Fruit fly (Drosophila melanogaster) whole organism, prepupa: ENCODE data around the gene Wnt4.

ENCODE experiments used
- CG10631 ChIP-seq: fragments of 200-800 bp; sonication (Bioruptor generic); optimal IDR thresholded peaks from 2 replicates; lab custom pipeline; 2016; ENCODE audit warnings: missing biosample characterization, missing genetic modification characterization
- CG10669 ChIP-seq: fragments of 200-800 bp; sonication (Bioruptor generic); optimal IDR thresholded peaks from 3 replicates; lab custom pipeline; 2018; ENCODE audit warnings: missing biosample characterization, mild to moderate bottlenecking, missing genetic modification characterization, moderate library complexity
- CG11294 ChIP-seq: fragments of 200-800 bp; sonication (Bioruptor generic); IDR thresholded peaks from 2 replicates; pipeline ENCODE4 v1.3.6; 2022; ENCODE audit warnings: missing biosample characterization, missing genetic modification characterization
- CG11762 ChIP-seq: fragments of 200-800 bp; sonication (Bioruptor generic); optimal IDR thresholded peaks from 3 replicates; lab custom pipeline; 2016; ENCODE audit warnings: missing biosample characterization, missing genetic modification characterization; ENCODE audit not compliant: insufficient read depth
- CG11902 ChIP-seq: fragments of 200-800 bp; sonication (Bioruptor generic); optimal IDR thresholded peaks from 3 replicates; lab custom pipeline; 2016; ENCODE audit warnings: missing biosample characterization, missing genetic modification characterization
- CG15336 ChIP-seq: fragments of 200-800 bp; sonication (Bioruptor generic); IDR thresholded peaks from 2 replicates; pipeline ENCODE4 v1.3.6; 2022; ENCODE audit warnings: missing biosample characterization, missing genetic modification characterization
- CG1621 ChIP-seq: fragments of 200-800 bp; sonication (Bioruptor generic); optimal IDR thresholded peaks from 3 replicates; lab custom pipeline; 2018; ENCODE audit warnings: missing biosample characterization, mild to moderate bottlenecking, missing genetic modification characterization
- CG3032 ChIP-seq: fragments of 200-800 bp; optimal IDR thresholded peaks from 2 replicates; lab custom pipeline; 2019; ENCODE audit warnings: missing biosample characterization, mild to moderate bottlenecking, missing genetic modification characterization, moderate library complexity
- CG31627 ChIP-seq: fragments of 200-800 bp; sonication (Bioruptor generic); optimal IDR thresholded peaks from 3 replicates; lab custom pipeline; 2016; ENCODE audit warnings: missing biosample characterization, missing genetic modification characterization
- CG34406 ChIP-seq: fragments of 200-800 bp; sonication (Bioruptor generic); optimal IDR thresholded peaks from 3 replicates; lab custom pipeline; 2016; ENCODE audit warnings: missing biosample characterization, missing genetic modification characterization
- CG3919 ChIP-seq: fragments of 200-800 bp; sonication (Bioruptor generic); optimal IDR thresholded peaks from 3 replicates; lab custom pipeline; 2016; ENCODE audit warnings: missing biosample characterization, missing genetic modification characterization
- CG6276 ChIP-seq: fragments of 200-800 bp; sonication (Bioruptor generic); optimal IDR thresholded peaks from 2 replicates; lab custom pipeline; 2017; ENCODE audit warnings: missing biosample characterization, mild to moderate bottlenecking, missing genetic modification characterization
- CG6808 ChIP-seq: fragments of 200-800 bp; sonication (Bioruptor generic); optimal IDR thresholded peaks from 3 replicates; lab custom pipeline; 2017; ENCODE audit warnings: missing biosample characterization, missing genetic modification characterization, mild to moderate bottlenecking, moderate library complexity, missing genetic modification reagents
- CG8119 ChIP-seq: fragments of 200-800 bp; sonication (Bioruptor generic); IDR thresholded peaks from 3 replicates; pipeline ENCODE4 v1.3.6; 2022; ENCODE audit warnings: missing biosample characterization, missing genetic modification characterization
- CG8319 ChIP-seq: fragments of 200-800 bp; sonication (Bioruptor generic); optimal IDR thresholded peaks from 3 replicates; lab custom pipeline; 2016; ENCODE audit warnings: missing biosample characterization, missing genetic modification characterization
- CG9139 ChIP-seq: fragments of 200-800 bp; sonication (Bioruptor generic); optimal IDR thresholded peaks from 3 replicates; lab custom pipeline; 2017; ENCODE audit warnings: missing biosample characterization, mild to moderate bottlenecking, missing genetic modification characterization
- Eip75B ChIP-seq: fragments of 200-800 bp; sonication (Bioruptor generic); optimal IDR thresholded peaks from 3 replicates; lab custom pipeline; 2016; ENCODE audit warnings: missing biosample characterization, missing genetic modification characterization
- Eip78C ChIP-seq: fragments of 200-800 bp; sonication (Bioruptor generic); peaks from one replicate; lab custom pipeline; 2016; ENCODE audit warnings: missing biosample characterization, missing genetic modification characterization
- Ets21C ChIP-seq: fragments of 200-800 bp; sonication (Bioruptor generic); optimal IDR thresholded peaks from 3 replicates; lab custom pipeline; 2016; ENCODE audit warnings: missing biosample characterization, missing genetic modification characterization
- Ets96B ChIP-seq: fragments of 200-800 bp; optimal IDR thresholded peaks from 2 replicates; lab custom pipeline; 2019; ENCODE audit warnings: missing biosample characterization, mild to moderate bottlenecking, missing genetic modification characterization, moderate library complexity
- Hr39 ChIP-seq: fragments of 200-800 bp; sonication (Bioruptor generic); optimal IDR thresholded peaks from 2 replicates; lab custom pipeline; 2016; ENCODE audit warnings: missing biosample characterization, missing genetic modification characterization
- Hr4 ChIP-seq: fragments of 200-800 bp; sonication (Bioruptor generic); optimal IDR thresholded peaks from 3 replicates; lab custom pipeline; 2016; ENCODE audit warnings: missing biosample characterization, missing genetic modification characterization
- Met ChIP-seq: fragments of 200-800 bp; sonication (Bioruptor generic); optimal IDR thresholded peaks from 3 replicates; lab custom pipeline; 2016; ENCODE audit warnings: missing biosample characterization, missing genetic modification characterization
- OdsH ChIP-seq: fragments of 200-800 bp; sonication (Bioruptor generic); optimal IDR thresholded peaks from 3 replicates; lab custom pipeline; 2016; ENCODE audit warnings: missing biosample characterization, missing genetic modification characterization
- Smox ChIP-seq: fragments of 200-800 bp; sonication (Bioruptor generic); optimal IDR thresholded peaks from 3 replicates; lab custom pipeline; 2016; ENCODE audit warnings: missing biosample characterization, missing genetic modification characterization
- achi ChIP-seq: fragments of 200-800 bp; sonication (Bioruptor generic); optimal IDR thresholded peaks from 3 replicates; lab custom pipeline; 2016; ENCODE audit warnings: missing biosample characterization, missing genetic modification characterization
- acj6 ChIP-seq: fragments of 200-800 bp; sonication (Bioruptor generic); optimal IDR thresholded peaks from 3 replicates; lab custom pipeline; 2016; ENCODE audit warnings: missing biosample characterization, missing genetic modification characterization
- eg ChIP-seq: fragments of 200-800 bp; sonication (Bioruptor generic); IDR thresholded peaks from 3 replicates; pipeline ENCODE4 v1.3.6; 2022; ENCODE audit warnings: missing biosample characterization, missing genetic modification characterization
- esn ChIP-seq: fragments of 200-800 bp; sonication (Bioruptor generic); optimal IDR thresholded peaks from 2 replicates; lab custom pipeline; 2016; ENCODE audit warnings: missing biosample characterization, mild to moderate bottlenecking, missing genetic modification characterization, moderate library complexity
- fd59A ChIP-seq: fragments of 200-800 bp; sonication (Bioruptor generic); optimal IDR thresholded peaks from 2 replicates; lab custom pipeline; 2017; ENCODE audit warnings: missing biosample characterization, mild to moderate bottlenecking, missing genetic modification characterization, missing genetic modification reagents
- fkh ChIP-seq: fragments of 200-800 bp; sonication (Bioruptor generic); optimal IDR thresholded peaks from 3 replicates; lab custom pipeline; 2017; ENCODE audit warnings: missing biosample characterization, mild to moderate bottlenecking, missing genetic modification characterization, moderate library complexity
- lz ChIP-seq: fragments of 200-800 bp; sonication (Bioruptor generic); optimal IDR thresholded peaks from 3 replicates; lab custom pipeline; 2016; ENCODE audit warnings: missing biosample characterization, missing genetic modification characterization
- pdm3 ChIP-seq: fragments of 200-800 bp; sonication (Bioruptor generic); optimal IDR thresholded peaks from 3 replicates; lab custom pipeline; 2016; ENCODE audit warnings: missing biosample characterization, missing genetic modification characterization
- spab ChIP-seq: fragments of 200-800 bp; sonication (Bioruptor generic); optimal IDR thresholded peaks from 2 replicates; lab custom pipeline; 2017; ENCODE audit warnings: missing biosample characterization, mild to moderate bottlenecking, missing genetic modification characterization, missing genetic modification reagents
- svp ChIP-seq: fragments of 200-800 bp; sonication (Bioruptor generic); peaks from one replicate; lab custom pipeline; 2016; ENCODE audit warnings: missing biosample characterization, missing genetic modification characterization
- topi ChIP-seq: fragments of 200-800 bp; sonication (Bioruptor generic); optimal IDR thresholded peaks from 3 replicates; lab custom pipeline; 2016; ENCODE audit warnings: missing biosample characterization, missing genetic modification characterization

The Wnt4 gene

DNA sequence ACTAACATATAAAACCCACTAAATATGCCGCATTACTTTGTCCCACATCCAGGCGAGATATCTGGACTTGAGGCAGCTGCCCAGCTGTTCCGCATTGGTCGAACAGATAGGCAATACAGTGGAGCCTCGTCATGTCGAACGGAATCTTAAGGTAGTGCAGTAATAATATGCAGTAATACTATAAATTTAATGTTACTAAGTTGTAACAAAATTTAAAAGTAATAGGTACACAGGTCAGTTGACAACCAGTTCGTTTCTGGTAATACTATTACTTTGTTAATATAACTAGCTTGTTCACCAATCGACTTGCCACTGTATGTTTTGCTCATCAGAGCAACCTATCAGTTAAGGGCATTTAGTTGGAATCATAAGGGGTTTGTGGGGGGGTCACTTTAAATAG is 18.0 kb upstream of the Wnt4 start (continued):
- TF ChIP-seq CG3032 (tag; lab: Kevin White, UChicago) (peak; percentile 20), CG15336 (GFP tag; lab: Robert Waterston, UW) (no peak), Met (no peak), fkh (GFP tag; lab: Kevin White, UChicago) (no peak), CG11762 (GFP tag; lab: Kevin White, UChicago) (no peak), achi (GFP tag; lab: Kevin White, UChicago) (peak; percentile 1), Eip75B (GFP tag; lab: Kevin White, UChicago) (no peak), Smox (GFP tag; lab: Kevin White, UChicago) (no peak), CG1621 (tag; lab: Kevin White, UChicago) (peak; percentile 9), OdsH (GFP tag; lab: Kevin White, UChicago) (no peak)

DNA sequence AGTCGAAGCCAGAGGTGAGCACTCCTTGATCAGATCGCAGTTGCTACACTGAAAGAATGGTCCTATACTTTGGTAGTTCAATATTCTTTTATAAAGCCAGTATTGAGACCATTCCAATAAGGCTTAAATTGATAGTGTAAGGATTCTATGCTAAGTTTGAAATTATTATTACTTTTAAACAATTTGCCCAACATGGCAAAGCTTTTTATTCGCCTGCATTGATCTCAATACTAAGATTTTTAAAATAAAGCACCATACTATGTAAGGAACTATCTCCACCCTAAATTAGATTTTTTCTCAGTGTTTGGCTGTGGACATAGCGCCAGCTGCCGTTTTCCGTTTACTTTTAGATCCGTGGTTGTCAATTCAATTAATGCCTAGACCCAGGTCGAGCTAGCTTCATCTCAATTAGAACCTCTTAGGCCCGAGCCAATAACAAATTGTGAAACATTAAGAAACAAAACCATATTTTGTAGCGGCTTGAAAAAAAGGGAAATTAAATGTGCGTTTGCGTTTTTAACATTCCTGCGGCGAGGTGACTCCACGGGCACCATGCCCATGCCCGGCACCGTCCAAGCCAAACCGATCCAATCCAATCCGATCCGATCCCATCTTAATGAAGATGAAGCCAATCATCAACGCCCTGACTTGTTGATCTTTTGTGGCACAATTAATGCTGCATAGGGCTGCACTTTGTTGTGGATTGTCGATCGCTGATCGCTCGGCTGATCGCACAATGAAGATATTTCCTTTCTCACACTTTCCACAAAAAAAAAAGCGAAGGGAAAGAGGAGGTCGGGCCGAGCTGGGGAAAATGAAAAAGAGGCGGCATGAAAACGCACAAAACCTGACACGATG is 16.7 kb upstream of the Wnt4 start:
- TF ChIP-seq fkh (GFP tag; lab: Kevin White, UChicago), result no peak
- TF ChIP-seq CG8319 (GFP tag; lab: Kevin White, UChicago), result no peak
- TF ChIP-seq CG6808, result no peak
- no peak for TF ChIP-seq CG11902 (GFP tag; lab: Kevin White, UChicago)
- no peak for TF ChIP-seq CG11294
- TF ChIP-seq CG31627, result no peak
- peak; percentile 2 for TF ChIP-seq fd59A (GFP tag; lab: Kevin White, UChicago)
- TF ChIP-seq esn (GFP tag; lab: Kevin White, UChicago), result peak; percentile 16
- peak; percentile 15 for TF ChIP-seq CG3919 (GFP tag; lab: Kevin White, UChicago)
- no peak for TF ChIP-seq topi (GFP tag; lab: Kevin White, UChicago)
- TF ChIP-seq Hr39 (GFP tag; lab: Kevin White, UChicago), result peak; percentile 5
- TF ChIP-seq eg (GFP tag; lab: Robert Waterston, UW), result no peak
- no peak for TF ChIP-seq Hr4 (GFP tag; lab: Kevin White, UChicago)
- TF ChIP-seq CG10669, result no peak
- TF ChIP-seq CG8119 (GFP tag; lab: Robert Waterston, UW), result 0 out of 3 replicates have a peak, but pooled peaks have one; percentile 18
- TF ChIP-seq CG9139 (GFP tag; lab: Kevin White, UChicago), result no peak
- peak; percentile 16 for TF ChIP-seq acj6
- peak; percentile 67 for TF ChIP-seq svp
- TF ChIP-seq lz, result peak; percentile 4
- peak; percentile 6 for TF ChIP-seq Ets96B (tag; lab: Kevin White, UChicago)
- TF ChIP-seq pdm3 (GFP tag; lab: Kevin White, UChicago), result no peak
- TF ChIP-seq CG6276, result no peak
- TF ChIP-seq OdsH (GFP tag; lab: Kevin White, UChicago), result peak; percentile 26
- peak; percentile 9 for TF ChIP-seq CG10631 (GFP tag; lab: Kevin White, UChicago)
- peak; percentile 80 for TF ChIP-seq Eip78C
- peak; percentile 13 for TF ChIP-seq CG34406
- TF ChIP-seq CG1621 (tag; lab: Kevin White, UChicago), result no peak

DNA sequence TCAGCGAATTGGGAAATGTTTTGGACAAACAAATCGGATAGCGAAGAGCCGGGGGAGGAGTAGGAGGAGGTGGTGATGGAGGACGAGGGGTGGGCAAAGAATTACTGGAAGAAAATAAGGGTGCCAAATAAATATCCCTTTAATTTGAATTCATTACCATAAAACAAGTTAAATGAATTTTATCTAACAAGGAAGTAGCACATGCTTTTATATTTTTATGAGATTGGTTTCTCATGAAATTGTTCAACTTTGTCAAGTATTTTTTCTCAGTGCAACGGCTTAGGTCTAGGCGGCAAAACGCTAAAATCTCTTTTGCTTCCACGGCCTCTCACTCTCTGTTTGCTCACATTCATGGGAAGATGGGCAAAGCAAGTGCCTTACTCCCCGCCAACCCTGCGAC is 15.0 kb upstream of the Wnt4 start:
- no peak for TF ChIP-seq spab (GFP tag; lab: Kevin White, UChicago)
- no peak for TF ChIP-seq Ets21C (GFP tag; lab: Kevin White, UChicago)
- no peak for TF ChIP-seq Hr4 (GFP tag; lab: Kevin White, UChicago)
- no peak for TF ChIP-seq eg (GFP tag; lab: Robert Waterston, UW)
- no peak for TF ChIP-seq CG3032 (tag; lab: Kevin White, UChicago)
